Worm (Caenorhabditis elegans) whole organism, young adult: ENCODE data around the gene C39D10.1.

Experiments used
- B0019.2 ChIP-seq: fragments of 200-800 bp; sonication (Bioruptor generic); conservative IDR thresholded peaks from 2 replicates; pipeline ENCODE4 v1.3.6; 2022; ENCODE audit warnings: missing genetic modification reagents, missing genetic modification characterization, missing compliant biosample characterization
- D2030.7 ChIP-seq: fragments of 200-800 bp; sonication (Bioruptor generic); IDR thresholded peaks from 2 replicates; pipeline ENCODE4 v1.3.6; 2022; ENCODE audit warnings: missing genetic modification reagents, missing genetic modification characterization, missing compliant biosample characterization
- F22D6.2 ChIP-seq: sonication (generic microtip); optimal IDR thresholded peaks from 2 replicates; lab custom pipeline; 2016; ENCODE audit warnings: mild to moderate bottlenecking, missing genetic modification characterization, missing compliant biosample characterization
- F23B12.7 ChIP-seq: sonication (generic microtip); optimal IDR thresholded peaks from 2 replicates; lab custom pipeline; 2017; ENCODE audit warnings: missing genetic modification characterization, mild to moderate bottlenecking, missing compliant biosample characterization, antibody characterized with exemption, moderate library complexity; ENCODE audit not compliant: insufficient read depth
- K11D2.4 ChIP-seq: fragments of 200-800 bp; sonication (Bioruptor generic); IDR thresholded peaks from 2 replicates; pipeline ENCODE4 v1.3.6; 2022; ENCODE audit warnings: missing genetic modification reagents, missing genetic modification characterization, missing compliant biosample characterization
- K12H6.12 ChIP-seq: fragments of 200-800 bp; sonication (Bioruptor generic); optimal IDR thresholded peaks from 2 replicates; lab custom pipeline; 2018; ENCODE audit warnings: mild to moderate bottlenecking, missing genetic modification characterization, missing compliant biosample characterization
- ZK185.1 ChIP-seq: sonication (generic microtip); optimal IDR thresholded peaks from 2 replicates; lab custom pipeline; 2016; ENCODE audit warnings: mild to moderate bottlenecking, missing genetic modification characterization, missing compliant biosample characterization; ENCODE audit not compliant: poor library complexity, severe bottlenecking
- aptf-3 ChIP-seq: fragments of 200-800 bp; sonication (Bioruptor generic); IDR thresholded peaks from 2 replicates; pipeline ENCODE4 v1.3.6; 2022; ENCODE audit warnings: missing genetic modification characterization, missing compliant biosample characterization
- attf-3 ChIP-seq: fragments of 200-800 bp; sonication (Bioruptor generic); conservative IDR thresholded peaks from 2 replicates; pipeline ENCODE4 v1.3.6; 2022; ENCODE audit warnings: missing genetic modification reagents, missing genetic modification characterization, missing compliant biosample characterization
- bed-1 ChIP-seq: fragments of 200-800 bp; sonication (Bioruptor generic); IDR thresholded peaks from 2 replicates; pipeline ENCODE4 v1.3.6; 2022; ENCODE audit warnings: missing genetic modification reagents, missing genetic modification characterization, missing compliant biosample characterization
- cebp-2 ChIP-seq: fragments of 200-800 bp; sonication (Bioruptor generic); IDR thresholded peaks from 2 replicates; pipeline ENCODE4 v1.3.6; 2022; ENCODE audit warnings: missing genetic modification characterization, missing compliant biosample characterization
- ceh-100 ChIP-seq: fragments of 200-800 bp; sonication (Bioruptor generic); IDR thresholded peaks from 2 replicates; pipeline ENCODE4 v1.3.6; 2022; ENCODE audit warnings: missing genetic modification reagents, missing genetic modification characterization, missing compliant biosample characterization
- dpff-1 ChIP-seq: sonication (generic microtip); optimal IDR thresholded peaks from 2 replicates; lab custom pipeline; 2017; ENCODE audit warnings: mild to moderate bottlenecking, missing genetic modification characterization, missing compliant biosample characterization
- egl-18 ChIP-seq: fragments of 200-800 bp; sonication (Bioruptor generic); IDR thresholded peaks from 2 replicates; pipeline ENCODE4 v1.3.6; 2022; ENCODE audit warnings: missing genetic modification reagents, missing genetic modification characterization, missing compliant biosample characterization
- egl-44 ChIP-seq: fragments of 200-800 bp; sonication (Bioruptor generic); IDR thresholded peaks from 2 replicates; pipeline ENCODE4 v1.3.6; 2022; ENCODE audit warnings: missing genetic modification reagents, missing genetic modification characterization, missing compliant biosample characterization
- fkh-3 ChIP-seq: sonication (generic microtip); optimal IDR thresholded peaks from 2 replicates; lab custom pipeline; 2016; ENCODE audit warnings: mild to moderate bottlenecking, missing genetic modification characterization, missing compliant biosample characterization
- hsf-1 ChIP-seq: fragments of 200-800 bp; sonication (Bioruptor generic); IDR thresholded peaks from 2 replicates; pipeline ENCODE4 v1.3.6; 2022; ENCODE audit warnings: missing genetic modification reagents, missing genetic modification characterization, missing compliant biosample characterization
- lin-40 ChIP-seq: sonication (generic microtip); optimal IDR thresholded peaks from 2 replicates; lab custom pipeline; 2016; ENCODE audit warnings: missing genetic modification characterization, mild to moderate bottlenecking, missing compliant biosample characterization, missing genotype, missing genetic modification reagents
- lin-54 ChIP-seq: fragments of 200-800 bp; sonication (Bioruptor generic); optimal IDR thresholded peaks from 2 replicates; lab custom pipeline; 2018; ENCODE audit warnings: mild to moderate bottlenecking, missing genetic modification characterization, missing compliant biosample characterization
- madf-10 ChIP-seq: sonication (generic microtip); optimal IDR thresholded peaks from 2 replicates; lab custom pipeline; 2016; ENCODE audit warnings: mild to moderate bottlenecking, missing genetic modification characterization, missing compliant biosample characterization
- mxl-1 ChIP-seq: sonication (generic microtip); optimal IDR thresholded peaks from 2 replicates; lab custom pipeline; 2016; ENCODE audit warnings: missing genetic modification characterization, missing compliant biosample characterization
- nfya-1 ChIP-seq: sonication (generic microtip); optimal IDR thresholded peaks from 2 replicates; lab custom pipeline; 2017; ENCODE audit warnings: antibody characterized with exemption, missing compliant biosample characterization, missing genetic modification characterization, borderline replicate concordance; ENCODE audit not compliant: insufficient read depth
- nfya-2 ChIP-seq: fragments of 200-800 bp; sonication (Bioruptor generic); IDR thresholded peaks from 2 replicates; pipeline ENCODE4 v1.3.6; 2022; ENCODE audit warnings: missing genetic modification reagents, missing genetic modification characterization, missing compliant biosample characterization
- nhr-80 ChIP-seq: sonication (generic microtip); optimal IDR thresholded peaks from 2 replicates; lab custom pipeline; 2016; ENCODE audit warnings: missing genetic modification characterization, missing compliant biosample characterization
- pbrm-1 ChIP-seq: fragments of 200-800 bp; sonication (Bioruptor generic); IDR thresholded peaks from 2 replicates; pipeline ENCODE4 v1.3.6; 2022; ENCODE audit warnings: missing genetic modification reagents, missing genetic modification characterization, missing compliant biosample characterization
- pha-4 ChIP-seq: fragments of 150-350 bp; sonication (generic microtip); optimal IDR thresholded peaks from 2 replicates; lab custom pipeline; 2014; ENCODE audit warnings: missing biosample characterization, missing genetic modification reagents, missing genetic modification characterization
- repo-1 ChIP-seq: sonication (generic microtip); optimal IDR thresholded peaks from 2 replicates; lab custom pipeline; 2017; ENCODE audit warnings: mild to moderate bottlenecking, missing genetic modification characterization, missing compliant biosample characterization
- snpc-1.1 ChIP-seq: sonication (generic microtip); optimal IDR thresholded peaks from 2 replicates; lab custom pipeline; 2017; ENCODE audit warnings: missing genetic modification characterization, mild to moderate bottlenecking, missing compliant biosample characterization, antibody characterized with exemption, moderate library complexity, missing genotype, missing genetic modification reagents; ENCODE audit not compliant: insufficient read depth
- snpc-4 ChIP-seq, 5 experiments: fragments of 150-350 bp in 1 of 5; sonication (generic microtip) in 4 of 5; optimal IDR thresholded peaks; 2 replicates each; lab custom pipeline; 2014 to 2018; ENCODE audit warnings: missing genetic modification characterization in 5 of 5, missing biosample characterization in 3 of 5, antibody characterized with exemption in 2 of 5, mild to moderate bottlenecking in 2 of 5, missing compliant biosample characterization in 2 of 5, missing genotype in 2 of 5, moderate library complexity in 2 of 5, missing genetic modification reagents in 1 of 5
- somi-1 ChIP-seq: fragments of 200-800 bp; sonication (Bioruptor generic); optimal IDR thresholded peaks from 2 replicates; lab custom pipeline; 2018; ENCODE audit warnings: mild to moderate bottlenecking, missing genetic modification characterization, missing compliant biosample characterization
- zim-3 ChIP-seq: sonication (generic microtip); optimal IDR thresholded peaks from 2 replicates; lab custom pipeline; 2017; ENCODE audit warnings: mild to moderate bottlenecking, missing genetic modification characterization, moderate library complexity, missing compliant biosample characterization
- ztf-26 ChIP-seq: sonication (generic microtip); optimal IDR thresholded peaks from 2 replicates; lab custom pipeline; 2017; ENCODE audit warnings: missing genetic modification characterization, missing compliant biosample characterization
- ztf-28 ChIP-seq: fragments of 200-800 bp; sonication (Bioruptor generic); IDR thresholded peaks from 2 replicates; pipeline ENCODE4 v1.3.6; 2022; ENCODE audit warnings: missing genetic modification reagents, missing genetic modification characterization, missing compliant biosample characterization

Gene C39D10.1

ce11 chrX:7906430-7907014 lies at the start of gene C39D10.1 (continued):
- TF ChIP-seq repo-1 (tag; lab: Kevin White, UChicago) (no peak), ceh-100 (GFP tag; lab: Robert Waterston, UW) (no peak), lin-54 (no peak), egl-18 (GFP tag; lab: Robert Waterston, UW) (no peak), egl-44 (no peak), aptf-3 (GFP tag; lab: Robert Waterston, UW) (no peak)

DNA sequence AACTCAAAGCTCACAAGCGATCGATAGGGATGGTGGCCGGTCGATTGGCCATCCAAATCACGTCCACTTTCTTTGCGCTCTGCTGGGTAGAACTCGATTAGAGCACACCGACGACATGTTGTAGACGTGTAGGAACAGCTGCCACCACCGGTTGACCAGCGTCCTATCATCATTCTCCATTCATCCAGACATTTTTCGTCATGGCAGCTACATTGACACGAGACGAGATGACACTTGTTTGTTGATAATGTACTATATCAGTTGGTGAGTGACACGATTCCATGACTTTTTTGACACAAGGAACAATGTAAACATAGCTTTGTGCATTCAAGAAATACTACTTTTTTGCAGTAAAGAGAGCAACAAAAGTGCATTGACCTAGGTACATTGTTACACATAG lies 40.3 kb upstream of the C39D10.1 start:
- no peak for TF ChIP-seq ztf-26 (tag; lab: Kevin White, UChicago)
- no peak for TF ChIP-seq ztf-28
- TF ChIP-seq B0019.2 (GFP tag; lab: Robert Waterston, UW), result no peak
- no peak for TF ChIP-seq hsf-1 (GFP tag; lab: Robert Waterston, UW)
- no peak for TF ChIP-seq snpc-1.1
- no peak for TF ChIP-seq somi-1 (GFP tag; lab: Kevin White, UChicago)
- peak; percentile 34 for TF ChIP-seq nhr-80 (tag; lab: Kevin White, UChicago)
- TF ChIP-seq F23B12.7, result no peak
- TF ChIP-seq, all 124 proteins: peak for 1

- TF ChIP-seq fkh-3 (tag; lab: Kevin White, UChicago) (no peak), bed-1 (GFP tag; lab: Robert Waterston, UW) (no peak), cebp-2 (no peak), K11D2.4 (no peak), madf-10 (tag; lab: Kevin White, UChicago) (no peak), D2030.7 (no peak), nfya-2 (GFP tag; lab: Robert Waterston, UW) (no peak), mxl-1 (tag; lab: Kevin White, UChicago) (no peak), snpc-4 (GFP tag; optimal IDR thresholded peaks at IDR 0.05; lab: Kevin White, UChicago) (no peak), snpc-4 (tag; optimal IDR thresholded peaks at IDR 0.05; lab: Kevin White, UChicago) (no peak), repo-1 (tag; lab: Kevin White, UChicago) (no peak), K12H6.12 (tag; lab: Kevin White, UChicago) (no peak), ZK185.1 (tag; lab: Kevin White, UChicago) (no peak), pbrm-1 (GFP tag; lab: Robert Waterston, UW) (no peak), zim-3 (tag; lab: Kevin White, UChicago) (no peak), nfya-1 (tag; lab: Kevin White, UChicago) (no peak), attf-3 (GFP tag; lab: Robert Waterston, UW) (no peak), pha-4 (tag; lab: Kevin White, UChicago) (no peak), F22D6.2 (tag; lab: Kevin White, UChicago) (no peak)
These were observed 39.5 kb upstream of the C39D10.1 start for ce11 chrX:7867307-7867706.

ce11 chrX:7873350-7873749 lies 33.4 kb upstream of the C39D10.1 start:
- no peak for TF ChIP-seq lin-40
- no peak for TF ChIP-seq dpff-1 (tag; lab: Kevin White, UChicago)
